Worm (Caenorhabditis elegans): Measurements from ENCODE around the gene sir-2.1.
"Not testable (repeated sequence)": the region's sequence is repeated elsewhere in the genome, so short reads cannot be mapped to it uniquely, and the experiment has no call there.

The sir-2.1 gene

ce11 chrIV:10341618-10342360 is 24.2 kb downstream of the sir-2.1 start:
- TF ChIP-seq W03F9.2 (tag; optimal IDR thresholded peaks at IDR 0.05) (no peak), dao-5 (tag; optimal IDR thresholded peaks at IDR 0.05) (no peak), him-1 (tag; optimal IDR thresholded peaks at IDR 0.05) (peak; percentile 9)

ce11 chrIV:10339701-10340100 is 26.3 kb downstream of the sir-2.1 start:
- TF ChIP-seq W03F9.2 (tag; optimal IDR thresholded peaks at IDR 0.05) (no peak), him-1 (tag; optimal IDR thresholded peaks at IDR 0.05) (no peak), dao-5 (tag; optimal IDR thresholded peaks at IDR 0.05) (no peak)

ce11 chrIV:10337286-10337685 is 28.7 kb downstream of the sir-2.1 start:
- TF ChIP-seq him-1 (tag; optimal IDR thresholded peaks at IDR 0.05) (no peak), W03F9.2 (tag; optimal IDR thresholded peaks at IDR 0.05) (no peak), dao-5 (tag; optimal IDR thresholded peaks at IDR 0.05) (no peak)

- TF ChIP-seq W03F9.2 (tag; optimal IDR thresholded peaks at IDR 0.05) (no peak), him-1 (tag; optimal IDR thresholded peaks at IDR 0.05) (no peak), dao-5 (tag; optimal IDR thresholded peaks at IDR 0.05) (no peak)
Observed at ce11 chrIV:10331882-10332281, 34.1 kb downstream of the sir-2.1 start.

ce11 chrIV:10330962-10331361 is 35.1 kb downstream of the sir-2.1 start:
- TF ChIP-seq W03F9.2 (tag; optimal IDR thresholded peaks at IDR 0.05) (no peak), him-1 (tag; optimal IDR thresholded peaks at IDR 0.05) (no peak), dao-5 (tag; optimal IDR thresholded peaks at IDR 0.05) (no peak)

- not testable (repeated sequence) for TF ChIP-seq dao-5, him-1, W03F9.2 (tag; optimal IDR thresholded peaks at IDR 0.05)
Observed at ce11 chrIV:10322650-10323049, 43.4 kb downstream of the sir-2.1 start, which contains the start of gene R09E10.1. Gene R09E10.1 (minus strand): TSS chrIV:10322750.

ce11 chrIV:10318199-10318598 is 47.8 kb downstream of the sir-2.1 start, which contains the start of gene R09E10.2:
Gene R09E10.2 (minus strand): TSS chrIV:10318299.
- TF ChIP-seq W03F9.2 (tag; optimal IDR thresholded peaks at IDR 0.05) (no peak), him-1 (tag; optimal IDR thresholded peaks at IDR 0.05) (no peak), dao-5 (tag; optimal IDR thresholded peaks at IDR 0.05) (no peak)

ce11 chrIV:10313565-10313964 is 52.5 kb downstream of the sir-2.1 start, which contains the start of gene acs-18:
Gene acs-18 (minus strand): TSS chrIV:10313665.
- TF ChIP-seq him-1 (tag; optimal IDR thresholded peaks at IDR 0.05) (no peak), W03F9.2 (tag; optimal IDR thresholded peaks at IDR 0.05) (no peak), dao-5 (tag; optimal IDR thresholded peaks at IDR 0.05) (no peak)
